Worm (Caenorhabditis elegans): ENCODE results near the gene C17H12.2.
A peak's percentile ranks its signal among the peaks of the same experiment; 100 is the strongest.

Gene C17H12.2

ce11 chrIV:6790438-6791124, at the start of gene C17H12.2, which contains the start of gene vha-8 (continued):
- TF ChIP-seq nhr-10 (tag; optimal IDR thresholded peaks at IDR 0.05) (no peak), aha-1 (tag) (peak; percentile 97), zfp-3 (GFP tag; conservative IDR thresholded peaks at IDR 0.05) (0 out of 2 replicates have a peak, but pooled peaks have one; percentile 50), hlh-11 (tag; optimal IDR thresholded peaks at IDR 0.05) (peak; percentile 91), lin-13 (GFP tag; optimal IDR thresholded peaks at IDR 0.05) (peak; percentile 93), ZK337.2 (GFP tag; IDR thresholded peaks at IDR 0.05) (no peak; the same call in 1 of the 2 replicates)

- TF ChIP-seq nhr-10 (tag; optimal IDR thresholded peaks at IDR 0.05) (no peak), mes-2 (tag; optimal IDR thresholded peaks at IDR 0.05; ENCODE audit: poor library complexity, severe bottlenecking) (peak; percentile 1), nhr-28 (tag; optimal IDR thresholded peaks at IDR 0.05) (peak; percentile 67), vab-7 (GFP tag; IDR thresholded peaks at IDR 0.05) (peak; percentile 27; the same call in 1 of the 2 replicates), nhr-76 (tag; optimal IDR thresholded peaks at IDR 0.05) (peak; percentile 56), ceh-20 (GFP tag; IDR thresholded peaks at IDR 0.05) (peak; percentile 79), spr-1 (tag; optimal IDR thresholded peaks at IDR 0.05) (peak; percentile 40), mdl-1 (tag; optimal IDR thresholded peaks at IDR 0.05) (peak; percentile 28 to 62), nhr-48 (tag; optimal IDR thresholded peaks at IDR 0.05) (peak; percentile 88), lsy-2 (tag; optimal IDR thresholded peaks at IDR 0.05) (peak; percentile 48 to 80), zip-11 (GFP tag; IDR thresholded peaks at IDR 0.05) (no peak), F37D6.2 (tag; optimal IDR thresholded peaks at IDR 0.05) (peak; percentile 51), hlh-11 (tag; optimal IDR thresholded peaks at IDR 0.05) (peak; percentile 96), pha-4 (GFP tag; IDR thresholded peaks at IDR 0.05) (peak; percentile 54), pha-4 (tag; optimal IDR thresholded peaks at IDR 0.05) (peak; percentile 89), dpl-1 (GFP tag; optimal IDR thresholded peaks at IDR 0.05) (peak; percentile 28), nhr-77 (tag; optimal IDR thresholded peaks at IDR 0.05) (peak; percentile 52), lin-39 (tag; optimal IDR thresholded peaks at IDR 0.05) (no peak), php-3 (GFP tag; IDR thresholded peaks at IDR 0.05) (peak; percentile 70), gei-8 (GFP tag; optimal IDR thresholded peaks at IDR 0.05) (peak; percentile 49), rbr-2 (tag; optimal IDR thresholded peaks at IDR 0.05) (peak; percentile 82), lin-15B (tag; optimal IDR thresholded peaks at IDR 0.05) (no peak), ctbp-1 (GFP tag; IDR thresholded peaks at IDR 0.05) (peak; percentile 84), unc-62 (GFP tag; optimal IDR thresholded peaks at IDR 0.05 in 1 of 2) (no peak), unc-62 (tag; optimal IDR thresholded peaks at IDR 0.05) (no peak), nhr-42 (GFP tag; IDR thresholded peaks at IDR 0.05) (0 out of 2 replicates have a peak, but pooled peaks have one; percentile 14), Y5F2A.4 (GFP tag; optimal IDR thresholded peaks at IDR 0.05) (no peak), dve-1 (tag; optimal IDR thresholded peaks at IDR 0.05; ENCODE audit: insufficient read depth) (peak; percentile 93), ZK337.2 (GFP tag; IDR thresholded peaks at IDR 0.05) (peak; percentile 98), pqm-1 (tag; optimal IDR thresholded peaks at IDR 0.05) (peak; percentile 46), lin-38 (GFP tag; IDR thresholded peaks at IDR 0.05) (peak; percentile 45; the same call in 1 of the 2 replicates), spr-3 (GFP tag; optimal IDR thresholded peaks at IDR 0.05) (no peak), tra-1 (GFP tag; IDR thresholded peaks at IDR 0.05) (peak; percentile 72), fkh-10 (GFP tag; optimal IDR thresholded peaks at IDR 0.05) (peak; percentile 33), ama-1 (optimal IDR thresholded peaks at IDR 0.05) (no peak), nhr-102 (tag; optimal IDR thresholded peaks at IDR 0.05) (peak; percentile 71), daf-16 (GFP tag; optimal IDR thresholded peaks at IDR 0.05) (peak in 1 of 2 experiments; percentile 54), daf-16 (tag; optimal IDR thresholded peaks at IDR 0.05) (peak; percentile 83), madf-5 (GFP tag; IDR thresholded peaks at IDR 0.05) (no peak), ztf-11 (tag; optimal IDR thresholded peaks at IDR 0.05) (no peak), T20F7.1 (GFP tag; optimal IDR thresholded peaks at IDR 0.05) (peak; percentile 55), nhr-6 (tag; optimal IDR thresholded peaks at IDR 0.05) (peak; percentile 75), hif-1 (tag; optimal IDR thresholded peaks at IDR 0.05) (peak in 1 of 2 experiments; percentile 93), saeg-2 (GFP tag; IDR thresholded peaks at IDR 0.05) (peak; percentile 70; the same call in 1 of the 2 replicates), mep-1 (tag; optimal IDR thresholded peaks at IDR 0.05) (peak; percentile 86)
These were observed 48.8 kb upstream of the C17H12.2 start for ce11 chrIV:6839091-6839522.
